Fruit fly (Drosophila melanogaster) whole organism: Measurements from ENCODE around the gene Cpr97Eb.
A peak's percentile ranks its signal among the peaks of the same experiment; 100 is the strongest.

ENCODE experiments used
- CG8478 ChIP-seq: fragments of >200 bp; optimal IDR thresholded peaks from 2 replicates; lab custom pipeline; 2018; ENCODE audit warnings: inconsistent platforms
- Dll ChIP-seq: fragments of >200 bp; optimal IDR thresholded peaks from 2 replicates; lab custom pipeline; 2017
- EcR ChIP-seq, 2 experiments: fragments of >200 bp; optimal IDR thresholded peaks; 2 replicates each; lab custom pipeline; 2017; ENCODE audit warnings: missing biosample characterization in 2 of 2, missing genetic modification characterization in 2 of 2, missing genetic modification reagents in 2 of 2
- pan ChIP-seq: fragments of >200 bp; optimal IDR thresholded peaks from 2 replicates; lab custom pipeline; 2017
- psq ChIP-seq: fragments of >200 bp; optimal IDR thresholded peaks from 2 replicates; lab custom pipeline; 2017
- usp ChIP-seq: fragments of >200 bp; optimal IDR thresholded peaks from 2 replicates; lab custom pipeline; 2017; ENCODE audit warnings: missing biosample characterization, missing genetic modification characterization, mixed read lengths

Cpr97Eb gene

DNA sequence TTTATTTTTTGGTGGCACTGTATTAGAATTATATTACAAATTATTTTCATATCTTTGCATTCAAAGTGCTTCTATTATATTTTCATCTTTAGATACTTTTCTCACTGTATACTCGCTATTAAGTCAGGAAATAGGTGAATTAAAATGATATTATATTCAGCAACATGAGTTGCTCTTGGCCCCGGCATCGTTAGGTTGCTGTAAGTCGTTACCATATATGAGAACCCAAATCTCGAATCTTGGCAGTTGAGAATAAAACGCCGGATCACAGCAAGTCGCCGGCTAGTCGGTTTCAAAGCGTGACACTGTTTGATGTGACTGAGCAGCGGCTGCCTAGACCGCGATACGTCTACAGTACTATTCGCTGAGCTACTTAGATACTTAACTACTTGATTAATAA is 3.3 kb upstream of the Cpr97Eb start, which contains the start of gene CG14259:
CG14259 (plus strand) TSS at position 301 of the 400 bp plus-strand sequence.
- TF ChIP-seq usp (GFP tag; lab: Kevin White, UChicago) (no peak), EcR (GFP tag; optimal IDR thresholded peaks at IDR 0.05; lab: Kevin White, UChicago) (no peak), psq (lab: Kevin White, UChicago) (no peak), Dll (lab: Kevin White, UChicago) (no peak), pan (lab: Kevin White, UChicago) (no peak), CG8478 (lab: Kevin White, UChicago) (no peak)

DNA sequence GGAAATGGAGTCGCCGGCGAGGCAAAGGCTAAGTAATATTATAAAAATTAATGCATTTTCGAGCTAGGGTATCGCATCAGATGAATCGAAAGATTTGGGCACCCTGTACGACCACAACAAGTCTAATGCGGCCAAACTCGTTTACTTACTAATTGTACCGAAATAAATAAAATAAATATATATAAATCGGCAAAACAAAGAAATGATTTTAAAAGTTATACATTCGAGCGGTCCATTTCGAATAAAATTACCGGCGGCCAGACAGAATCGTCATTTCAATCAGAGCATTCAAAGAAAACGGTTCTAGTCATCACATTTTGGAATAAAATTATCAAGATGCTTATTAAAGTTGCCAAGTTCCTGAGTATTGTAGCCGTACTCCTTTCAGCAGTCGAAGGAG is 1.9 kb upstream of the Cpr97Eb start, which contains the start of gene CG14258:
CG14258 (plus strand) TSS at position 301 of the 400 bp plus-strand sequence.
- TF ChIP-seq psq (lab: Kevin White, UChicago) (no peak), EcR (GFP tag; optimal IDR thresholded peaks at IDR 0.05; lab: Kevin White, UChicago) (no peak), usp (GFP tag; lab: Kevin White, UChicago) (no peak), CG8478 (lab: Kevin White, UChicago) (no peak)

DNA sequence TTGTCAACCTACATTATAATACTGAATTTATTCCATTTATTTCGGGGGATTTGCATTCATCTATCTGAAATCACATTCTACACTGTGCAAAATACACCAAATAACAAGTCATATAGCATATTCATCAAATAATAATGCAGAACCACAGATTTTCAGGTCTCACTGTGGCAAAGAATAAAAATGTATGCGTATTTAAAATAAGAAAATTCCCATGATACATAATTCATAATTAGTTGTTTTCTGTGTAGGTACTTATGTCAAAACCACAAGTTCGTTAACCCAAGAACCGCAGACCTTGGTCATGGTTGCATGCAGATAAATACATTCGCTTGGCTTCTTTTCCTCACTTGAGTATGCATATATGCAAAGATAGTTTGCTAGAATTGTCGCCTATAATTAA is 1.3 kb upstream of the Cpr97Eb start:
- TF ChIP-seq pan (lab: Kevin White, UChicago) (no peak), CG8478 (lab: Kevin White, UChicago) (no peak), usp (GFP tag; lab: Kevin White, UChicago) (no peak), EcR (GFP tag; optimal IDR thresholded peaks at IDR 0.05; lab: Kevin White, UChicago) (no peak), Dll (lab: Kevin White, UChicago) (no peak), psq (lab: Kevin White, UChicago) (no peak)

DNA sequence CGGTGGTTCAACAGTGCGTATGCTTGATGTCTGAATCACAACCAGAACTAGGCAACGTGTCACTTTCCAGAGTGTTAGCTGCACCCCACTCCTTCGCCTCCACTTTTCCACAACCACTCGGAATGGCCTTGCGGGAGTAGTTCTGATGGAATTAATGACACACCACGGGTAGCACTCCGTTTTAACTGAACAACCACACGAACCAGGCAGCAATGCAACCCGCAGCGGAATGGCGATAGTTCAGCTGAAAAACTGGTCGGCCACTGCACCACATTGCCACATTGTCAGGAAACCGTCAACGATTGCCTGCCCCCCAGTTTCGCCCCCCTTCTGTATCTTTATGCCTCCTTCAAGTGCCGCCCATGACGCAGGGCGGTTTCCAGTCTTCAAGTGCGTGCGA is 3.4 kb downstream of the Cpr97Eb start, which contains the start of gene Cpr97Ea:
Cpr97Ea (minus strand) TSS at position 230 of the 400 bp plus-strand sequence.
- no peak for TF ChIP-seq CG8478 (lab: Kevin White, UChicago)
- no peak for TF ChIP-seq EcR (GFP tag; optimal IDR thresholded peaks at IDR 0.05; lab: Kevin White, UChicago)

DNA sequence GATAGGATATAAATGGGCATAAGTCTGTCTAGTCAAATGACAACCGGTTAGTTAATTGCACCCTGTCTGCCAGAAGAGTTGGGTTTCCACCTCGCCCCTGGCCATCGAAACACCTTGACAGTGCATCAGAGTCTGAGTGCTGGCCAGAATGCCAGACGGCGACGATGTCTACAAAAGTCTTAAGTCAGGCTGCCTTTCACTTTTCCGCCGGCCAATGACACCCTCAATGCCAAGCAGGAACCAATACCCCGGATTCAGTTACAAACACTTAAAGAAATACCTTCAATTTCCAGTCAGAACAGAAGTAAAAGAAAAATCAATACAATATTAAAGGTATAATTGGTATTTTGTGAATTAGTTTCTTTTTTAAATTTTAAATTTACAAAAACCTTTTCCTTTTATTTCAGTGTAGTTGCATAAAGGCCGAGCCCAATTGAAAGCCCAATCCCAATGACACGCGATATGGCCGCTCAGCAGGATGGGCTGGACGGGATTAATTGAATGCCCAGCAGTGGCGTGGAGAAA is 6.3 kb downstream of the Cpr97Eb start:
- TF ChIP-seq psq (lab: Kevin White, UChicago) (no peak), EcR (GFP tag; optimal IDR thresholded peaks at IDR 0.05; lab: Kevin White, UChicago) (no peak), CG8478 (lab: Kevin White, UChicago) (no peak), Dll (lab: Kevin White, UChicago) (no peak), pan (lab: Kevin White, UChicago) (no peak), usp (GFP tag; lab: Kevin White, UChicago) (no peak)

DNA sequence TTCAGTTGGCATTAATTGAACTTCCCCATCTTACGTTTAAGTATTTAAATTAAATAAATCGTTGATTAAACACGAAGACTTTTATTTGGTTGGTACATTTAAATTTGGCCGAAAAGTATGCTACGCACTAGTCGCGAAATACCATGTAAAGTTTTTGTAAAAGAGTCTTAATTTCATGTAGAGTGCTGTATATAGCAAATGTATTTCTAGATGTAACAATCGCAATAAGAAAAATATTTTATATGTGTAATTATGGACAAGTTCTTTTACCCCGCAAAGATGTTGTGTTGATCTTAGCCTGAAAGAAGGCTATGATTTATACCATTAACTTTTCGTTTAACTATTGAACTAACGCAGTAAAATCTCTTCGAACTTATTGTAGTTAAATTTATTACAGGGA is 8.2 kb downstream of the Cpr97Eb start:
- no peak for TF ChIP-seq pan (lab: Kevin White, UChicago)
- TF ChIP-seq usp (GFP tag; lab: Kevin White, UChicago), result no peak
- no peak for TF ChIP-seq psq (lab: Kevin White, UChicago)
- TF ChIP-seq Dll (lab: Kevin White, UChicago), result no peak
- no peak for TF ChIP-seq CG8478 (lab: Kevin White, UChicago)
- no peak for TF ChIP-seq EcR (GFP tag; optimal IDR thresholded peaks at IDR 0.05; lab: Kevin White, UChicago)

DNA sequence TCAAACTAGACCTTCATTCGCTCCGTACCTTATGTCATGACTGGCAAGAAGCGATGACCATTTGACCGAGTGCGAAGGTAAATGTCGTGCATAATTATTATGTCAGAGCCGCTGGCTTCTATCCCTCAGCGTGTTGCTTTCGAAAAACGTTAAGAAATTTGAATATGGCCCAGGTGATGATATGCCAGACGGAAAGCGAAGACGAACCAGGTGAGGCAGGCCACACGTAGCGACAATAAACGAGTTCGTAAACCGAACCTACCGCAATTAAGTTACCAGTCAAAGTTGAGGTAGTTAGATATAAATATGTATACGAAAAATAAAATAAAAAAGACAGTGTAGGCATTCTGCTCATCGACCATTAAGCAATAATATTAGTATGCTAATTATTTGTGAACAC is 14.3 kb downstream of the Cpr97Eb start:
- TF ChIP-seq CG8478 (lab: Kevin White, UChicago) (no peak), usp (GFP tag; lab: Kevin White, UChicago) (no peak), pan (lab: Kevin White, UChicago) (no peak), EcR (GFP tag; optimal IDR thresholded peaks at IDR 0.05; lab: Kevin White, UChicago) (no peak), Dll (lab: Kevin White, UChicago) (no peak), psq (lab: Kevin White, UChicago) (no peak)

DNA sequence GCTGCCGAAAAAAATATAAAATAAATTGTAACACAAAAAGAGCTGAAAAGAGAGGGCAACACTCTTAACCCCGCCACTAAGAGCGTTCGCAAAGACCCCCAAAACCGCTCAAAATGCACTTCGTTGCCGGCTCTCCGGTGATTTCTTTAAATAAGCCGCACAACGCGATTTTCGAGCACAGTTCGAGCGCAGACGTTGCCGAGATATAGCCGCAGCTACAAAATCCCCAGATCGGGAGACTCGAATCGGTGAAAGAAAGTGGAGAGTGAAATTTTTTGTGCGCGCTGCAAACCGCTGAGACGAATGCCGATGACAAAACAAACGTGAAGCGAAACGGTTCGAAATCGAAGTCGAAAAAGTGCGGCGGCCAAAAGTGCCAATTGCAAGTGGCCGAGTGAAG is 15.2 kb downstream of the Cpr97Eb start, which contains the start of gene CG14257:
CG14257 (plus strand) TSS at position 177 of the 400 bp plus-strand sequence.
- TF ChIP-seq EcR (GFP tag; optimal IDR thresholded peaks at IDR 0.05; lab: Kevin White, UChicago), result no peak
- no peak for TF ChIP-seq Dll (lab: Kevin White, UChicago)
- TF ChIP-seq usp (GFP tag; lab: Kevin White, UChicago), result no peak
- no peak for TF ChIP-seq pan (lab: Kevin White, UChicago)
- TF ChIP-seq CG8478 (lab: Kevin White, UChicago), result no peak
- no peak for TF ChIP-seq psq (lab: Kevin White, UChicago)

DNA sequence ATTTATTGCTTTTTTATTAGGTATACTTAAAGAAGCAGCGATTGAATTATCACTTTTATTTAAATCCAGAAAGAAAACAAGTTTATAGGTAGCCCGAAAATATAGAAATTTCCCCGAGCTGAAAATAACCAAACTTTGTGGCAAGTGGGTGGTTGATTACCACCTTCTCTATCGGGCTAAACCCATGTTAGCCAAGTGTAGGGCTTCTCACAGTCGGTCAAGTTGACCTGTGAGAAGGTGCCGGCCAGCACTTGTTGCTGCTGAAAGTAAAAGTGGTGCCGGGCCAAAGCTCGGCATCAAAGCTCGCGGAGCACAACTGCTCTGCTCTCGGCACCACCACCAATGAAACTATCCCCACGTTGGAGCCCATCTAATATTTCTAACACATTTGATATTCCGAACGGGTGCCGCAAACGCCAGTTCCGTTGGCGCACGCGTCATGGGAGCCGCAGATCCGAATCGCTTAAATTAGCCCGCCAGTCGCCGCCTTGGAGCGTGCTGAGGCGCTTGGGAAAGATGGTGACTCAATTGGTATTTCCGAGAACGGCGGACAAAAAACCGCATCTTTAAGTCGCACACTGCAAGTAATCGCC is 19.9 kb downstream of the Cpr97Eb start:
- TF ChIP-seq usp (GFP tag; lab: Kevin White, UChicago) (no peak), Dll (lab: Kevin White, UChicago) (no peak), EcR (GFP tag; optimal IDR thresholded peaks at IDR 0.05; lab: Kevin White, UChicago) (no peak)

DNA sequence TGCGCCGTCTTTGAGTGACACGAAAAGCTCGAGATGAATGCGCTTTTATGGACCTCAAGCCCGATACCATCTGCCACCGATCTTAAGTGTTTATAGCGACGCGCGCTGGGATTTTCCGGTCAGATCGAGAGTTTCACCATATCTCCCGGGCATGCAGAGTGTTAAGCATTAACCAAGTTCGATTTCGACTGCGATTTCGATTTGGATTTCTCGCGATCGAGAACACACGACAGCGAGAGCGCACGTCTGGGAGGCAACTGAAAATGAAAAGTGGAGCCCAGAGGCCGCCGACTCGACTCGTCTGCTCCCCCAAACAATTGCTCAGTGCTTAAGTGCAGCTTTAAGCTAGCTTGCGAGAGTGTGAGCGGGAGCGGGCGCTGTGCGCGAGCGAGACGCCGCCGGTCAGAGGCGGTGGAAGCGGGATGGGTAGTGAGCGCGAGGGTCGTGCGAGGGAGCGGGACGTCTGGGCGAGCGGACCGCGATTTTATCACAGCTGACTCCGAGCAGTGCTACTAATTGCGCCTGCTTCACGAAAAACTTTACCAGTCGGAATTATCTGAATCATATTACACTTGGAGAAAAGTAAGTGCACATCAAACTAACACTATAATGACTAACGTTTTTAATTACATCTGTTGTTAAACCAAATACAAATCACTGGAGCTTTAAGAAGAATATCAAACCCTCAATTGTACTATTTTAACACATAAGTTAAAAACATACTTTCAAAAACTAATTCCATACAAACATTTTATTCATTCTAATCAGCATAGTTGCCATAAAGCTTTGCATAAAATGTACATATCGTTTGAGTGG is 20.9 kb downstream of the Cpr97Eb start, which contains the start of gene spz:
spz (minus strand) TSS at position 261 of the 816 bp plus-strand sequence.
- TF ChIP-seq usp (GFP tag; lab: Kevin White, UChicago), result no peak
- peak; percentile 71 for TF ChIP-seq Dll (lab: Kevin White, UChicago)

DNA sequence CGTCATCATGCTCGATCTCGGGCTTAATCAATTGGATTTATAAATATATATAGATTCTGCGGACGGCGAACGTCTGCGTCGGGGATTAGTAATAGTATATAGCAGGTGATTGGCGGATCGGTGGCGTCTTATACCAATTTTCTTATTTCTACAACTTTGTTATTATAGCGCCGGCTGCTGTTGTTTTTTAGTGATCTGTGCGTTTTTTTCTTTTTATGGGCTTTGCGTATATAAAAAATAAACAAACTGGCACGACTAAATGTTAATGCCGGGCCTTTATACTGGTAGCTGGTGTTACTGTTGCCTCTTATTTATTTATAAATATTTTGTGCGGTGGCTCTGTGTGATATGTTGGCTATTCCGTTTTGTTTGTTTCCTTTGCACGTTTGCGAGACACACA is 21.7 kb downstream of the Cpr97Eb start:
- TF ChIP-seq psq (lab: Kevin White, UChicago), result no peak
